Worm (Caenorhabditis elegans): ENCODE results near the gene vab-9.

Gene vab-9

ce11 chrII:8683933-8684332 lies 46.4 kb upstream of the vab-9 start (continued):
- TF ChIP-seq unc-130 (tag; optimal IDR thresholded peaks at IDR 0.05) (peak; percentile 63), F16B12.6 (tag; optimal IDR thresholded peaks at IDR 0.05) (peak; percentile 90), ets-5 (GFP tag; IDR thresholded peaks at IDR 0.05) (no peak), unc-86 (tag; optimal IDR thresholded peaks at IDR 0.05) (peak; percentile 50), aly-2 (tag; optimal IDR thresholded peaks at IDR 0.05) (no peak), lin-15B (tag; optimal IDR thresholded peaks at IDR 0.05) (peak; percentile 29), rnt-1 (tag; optimal IDR thresholded peaks at IDR 0.05) (peak; percentile 74), lin-13 (GFP tag; optimal IDR thresholded peaks at IDR 0.05) (peak; percentile 5), nhr-90 (tag; optimal IDR thresholded peaks at IDR 0.05; ENCODE audit: poor library complexity) (peak; percentile 17), C16A3.4 (tag; optimal IDR thresholded peaks at IDR 0.05) (peak; percentile 53), isw-1 (GFP tag; IDR thresholded peaks at IDR 0.05) (peak; percentile 37), mab-9 (GFP tag; IDR thresholded peaks at IDR 0.05) (no peak), elt-2 (tag; optimal IDR thresholded peaks at IDR 0.05) (no peak), ceh-82 (tag; optimal IDR thresholded peaks at IDR 0.05) (peak; percentile 39 to 57 (median 44)), swsn-7 (tag; optimal IDR thresholded peaks at IDR 0.05) (peak; percentile 67), zip-4 (GFP tag; optimal IDR thresholded peaks at IDR 0.05) (no peak), nhr-237 (tag; optimal IDR thresholded peaks at IDR 0.05) (no peak), fkh-8 (tag; optimal IDR thresholded peaks at IDR 0.05) (peak; percentile 42), nhr-71 (tag; optimal IDR thresholded peaks at IDR 0.05) (peak; percentile 76), mdl-1 (tag; optimal IDR thresholded peaks at IDR 0.05) (no peak), lin-14 (GFP tag; optimal IDR thresholded peaks at IDR 0.05) (peak; percentile 72), irx-1 (tag; optimal IDR thresholded peaks at IDR 0.05) (peak; percentile 1), ztf-4 (tag; optimal IDR thresholded peaks at IDR 0.05) (no peak)

- TF ChIP-seq elt-2 (tag; optimal IDR thresholded peaks at IDR 0.05), result peak; percentile 55
- peak; percentile 6 for TF ChIP-seq lin-14 (GFP tag; optimal IDR thresholded peaks at IDR 0.05)
- TF ChIP-seq pax-3 (tag; optimal IDR thresholded peaks at IDR 0.05), result no peak
- peak; percentile 19 for TF ChIP-seq tlp-1 (tag; optimal IDR thresholded peaks at IDR 0.05)
- TF ChIP-seq nhr-28 (tag; optimal IDR thresholded peaks at IDR 0.05), result no peak
- no peak for TF ChIP-seq lir-3 (tag; optimal IDR thresholded peaks at IDR 0.05; ENCODE audit: poor library complexity)
Observed at ce11 chrII:8679799-8680198, 42.3 kb upstream of the vab-9 start.

- no peak for TF ChIP-seq alr-1 (tag; optimal IDR thresholded peaks at IDR 0.05; ENCODE audit: borderline replicate concordance)
- TF ChIP-seq nhr-77 (tag; optimal IDR thresholded peaks at IDR 0.05), result no peak
- no peak for TF ChIP-seq hlh-4 (tag; optimal IDR thresholded peaks at IDR 0.05)
- TF ChIP-seq pax-3 (tag; optimal IDR thresholded peaks at IDR 0.05), result no peak
- TF ChIP-seq nhr-237 (tag; optimal IDR thresholded peaks at IDR 0.05), result no peak
- TF ChIP-seq nhr-71 (tag; optimal IDR thresholded peaks at IDR 0.05), result peak; percentile 2
- TF ChIP-seq lsy-2 (tag; optimal IDR thresholded peaks at IDR 0.05), result peak in 1 of 2 experiments; percentile 19
- TF ChIP-seq mep-1 (tag; optimal IDR thresholded peaks at IDR 0.05), result no peak
- no peak for TF ChIP-seq ceh-82 (tag; optimal IDR thresholded peaks at IDR 0.05)
- TF ChIP-seq blmp-1 (tag; optimal IDR thresholded peaks at IDR 0.05), result peak; percentile 34
- TF ChIP-seq unc-130 (tag; optimal IDR thresholded peaks at IDR 0.05), result no peak
- peak; percentile 41 for TF ChIP-seq lin-14 (GFP tag; optimal IDR thresholded peaks at IDR 0.05)
- no peak for TF ChIP-seq unc-86 (tag; optimal IDR thresholded peaks at IDR 0.05)
- TF ChIP-seq mdl-1 (tag; optimal IDR thresholded peaks at IDR 0.05), result no peak
- no peak for TF ChIP-seq sptf-1 (tag; optimal IDR thresholded peaks at IDR 0.05)
- TF ChIP-seq skn-1 (tag; optimal IDR thresholded peaks at IDR 0.05), result peak; percentile 59
- no peak for TF ChIP-seq grh-1 (GFP tag; IDR thresholded peaks at IDR 0.05)
- TF ChIP-seq fkh-10 (GFP tag; optimal IDR thresholded peaks at IDR 0.05), result no peak
- TF ChIP-seq lin-35 (GFP tag; optimal IDR thresholded peaks at IDR 0.05), result no peak
- no peak for TF ChIP-seq sox-4 (tag; optimal IDR thresholded peaks at IDR 0.05)
- TF ChIP-seq zip-4 (GFP tag; optimal IDR thresholded peaks at IDR 0.05), result peak; percentile 17
Observed at ce11 chrII:8675369-8675768, 37.9 kb upstream of the vab-9 start.
